Worm (Caenorhabditis elegans) whole organism, late embryonic: Measurements from ENCODE around the gene F23H12.3.

Experiments
- C08G9.2 ChIP-seq: sonication (generic microtip); optimal IDR thresholded peaks from 2 replicates; lab custom pipeline; 2016; ENCODE audit warnings: mild to moderate bottlenecking, missing genetic modification characterization, moderate library complexity, missing compliant biosample characterization
- K09A11.1 ChIP-seq: sonication (generic microtip); optimal IDR thresholded peaks from 2 replicates; lab custom pipeline; 2017; ENCODE audit warnings: antibody characterized with exemption, mild to moderate bottlenecking, missing genetic modification characterization, missing compliant biosample characterization; ENCODE audit not compliant: insufficient read depth
- ceh-18 ChIP-seq: sonication (generic microtip); optimal IDR thresholded peaks from 2 replicates; lab custom pipeline; 2016; ENCODE audit warnings: missing genetic modification characterization, missing compliant biosample characterization
- ceh-19 ChIP-seq: fragments of 200-800 bp; sonication (Bioruptor generic); optimal IDR thresholded peaks from 2 replicates; lab custom pipeline; 2018; ENCODE audit warnings: mild to moderate bottlenecking, missing genetic modification characterization, missing compliant biosample characterization
- ceh-2 ChIP-seq: sonication (generic microtip); optimal IDR thresholded peaks from 2 replicates; lab custom pipeline; 2016; ENCODE audit warnings: missing genotype, missing genetic modification characterization, missing compliant biosample characterization
- ceh-30 ChIP-seq: fragments of 150-350 bp; optimal IDR thresholded peaks from 2 replicates; lab custom pipeline; 2014; ENCODE audit warnings: missing biosample characterization, missing genetic modification characterization
- ceh-34 ChIP-seq: sonication (generic microtip); optimal IDR thresholded peaks from 2 replicates; lab custom pipeline; 2016; ENCODE audit warnings: mild to moderate bottlenecking, missing genetic modification characterization, missing compliant biosample characterization
- ceh-45 ChIP-seq: fragments of 200-800 bp; sonication (Bioruptor generic); IDR thresholded peaks from 2 replicates; pipeline ENCODE4 v1.3.6; 2022; ENCODE audit warnings: missing genetic modification reagents, missing genetic modification characterization, missing compliant biosample characterization
- ceh-6 ChIP-seq: fragments of 200-800 bp; sonication (Bioruptor generic); optimal IDR thresholded peaks from 2 replicates; lab custom pipeline; 2018; ENCODE audit warnings: mild to moderate bottlenecking, missing genetic modification characterization, missing compliant biosample characterization
- ceh-9 ChIP-seq: sonication (generic microtip); optimal IDR thresholded peaks from 2 replicates; lab custom pipeline; 2016; ENCODE audit warnings: mild to moderate bottlenecking, missing genetic modification characterization, inconsistent platforms, missing compliant biosample characterization
- che-1 ChIP-seq: sonication (generic microtip); optimal IDR thresholded peaks from 2 replicates; lab custom pipeline; 2016; ENCODE audit warnings: mild to moderate bottlenecking, missing genetic modification characterization, missing compliant biosample characterization
- elt-2 ChIP-seq: sonication (generic microtip); optimal IDR thresholded peaks from 2 replicates; lab custom pipeline; 2016; ENCODE audit warnings: missing genetic modification reagents, missing genetic modification characterization, missing compliant biosample characterization
- elt-4 ChIP-seq: sonication (generic microtip); optimal IDR thresholded peaks from 2 replicates; lab custom pipeline; 2016; ENCODE audit warnings: missing genetic modification characterization, missing compliant biosample characterization
- eyg-1 ChIP-seq: sonication (generic microtip); optimal IDR thresholded peaks from 2 replicates; lab custom pipeline; 2016; ENCODE audit warnings: missing genotype, missing genetic modification characterization, missing compliant biosample characterization
- fax-1 ChIP-seq: sonication (generic microtip); optimal IDR thresholded peaks from 2 replicates; lab custom pipeline; 2016; ENCODE audit warnings: missing genotype, missing genetic modification characterization, missing compliant biosample characterization
- hlh-13 ChIP-seq: fragments of 200-800 bp; sonication (Bioruptor generic); optimal IDR thresholded peaks from 2 replicates; lab custom pipeline; 2018; ENCODE audit warnings: mild to moderate bottlenecking, missing genetic modification characterization, missing compliant biosample characterization
- hlh-30 ChIP-seq: sonication (generic microtip); optimal IDR thresholded peaks from 2 replicates; lab custom pipeline; 2017; ENCODE audit warnings: antibody characterized with exemption, missing genetic modification characterization, missing compliant biosample characterization; ENCODE audit not compliant: insufficient read depth
- hlh-6 ChIP-seq: sonication (generic microtip); optimal IDR thresholded peaks from 2 replicates; lab custom pipeline; 2016; ENCODE audit warnings: missing genotype, missing genetic modification characterization, missing compliant biosample characterization
- hlh-8 ChIP-seq: sonication (generic microtip); optimal IDR thresholded peaks from 2 replicates; lab custom pipeline; 2016; ENCODE audit warnings: missing genotype, missing genetic modification characterization, missing compliant biosample characterization
- lim-6 ChIP-seq: sonication (generic microtip); optimal IDR thresholded peaks from 2 replicates; lab custom pipeline; 2016; ENCODE audit warnings: missing genetic modification characterization, missing compliant biosample characterization
- lin-11 ChIP-seq: fragments of 200-800 bp; sonication (Bioruptor generic); optimal IDR thresholded peaks from 2 replicates; lab custom pipeline; 2018; ENCODE audit warnings: mild to moderate bottlenecking, missing genetic modification characterization, missing compliant biosample characterization
- mec-3 ChIP-seq: sonication (generic microtip); optimal IDR thresholded peaks from 2 replicates; lab custom pipeline; 2016; ENCODE audit warnings: borderline replicate concordance, missing genetic modification characterization, missing compliant biosample characterization
- nhr-232 ChIP-seq: sonication (generic microtip); optimal IDR thresholded peaks from 2 replicates; lab custom pipeline; 2016; ENCODE audit warnings: missing genetic modification characterization, missing compliant biosample characterization
- npax-4 ChIP-seq: sonication (generic microtip); optimal IDR thresholded peaks from 2 replicates; lab custom pipeline; 2016; ENCODE audit warnings: missing genetic modification characterization, missing compliant biosample characterization
- pag-3 ChIP-seq: sonication (generic microtip); optimal IDR thresholded peaks from 2 replicates; lab custom pipeline; 2016; ENCODE audit warnings: missing compliant biosample characterization, missing genetic modification characterization, borderline replicate concordance
- pax-1 ChIP-seq: fragments of 150-350 bp; optimal IDR thresholded peaks from 2 replicates; lab custom pipeline; 2014; ENCODE audit warnings: missing biosample characterization, missing genetic modification characterization
- pha-2 ChIP-seq: sonication (generic microtip); optimal IDR thresholded peaks from 2 replicates; lab custom pipeline; 2017; ENCODE audit warnings: mild to moderate bottlenecking, missing genetic modification characterization, missing compliant biosample characterization
- pha-4 ChIP-seq: fragments of 150-350 bp; optimal IDR thresholded peaks from 2 replicates; lab custom pipeline; 2018; ENCODE audit warnings: missing biosample characterization, missing genetic modification reagents, missing genetic modification characterization
- pqm-1 ChIP-seq: sonication (generic microtip); optimal IDR thresholded peaks from 2 replicates; lab custom pipeline; 2016; ENCODE audit warnings: missing genetic modification characterization, missing compliant biosample characterization
- rnt-1 ChIP-seq: sonication (generic microtip); optimal IDR thresholded peaks from 2 replicates; lab custom pipeline; 2016; ENCODE audit warnings: missing genetic modification characterization, missing compliant biosample characterization
- sdc-2 ChIP-seq: sonication (generic microtip); optimal IDR thresholded peaks from 2 replicates; lab custom pipeline; 2016; ENCODE audit warnings: missing genotype, missing genetic modification characterization, missing compliant biosample characterization
- tbx-7 ChIP-seq: sonication (generic microtip); optimal IDR thresholded peaks from 2 replicates; lab custom pipeline; 2016; ENCODE audit warnings: missing genotype, missing genetic modification characterization, missing compliant biosample characterization
- unc-42 ChIP-seq: sonication (generic microtip); optimal IDR thresholded peaks from 2 replicates; lab custom pipeline; 2016; ENCODE audit warnings: missing genotype, missing genetic modification characterization, missing compliant biosample characterization
- unc-86 ChIP-seq: sonication (generic microtip); optimal IDR thresholded peaks from 2 replicates; lab custom pipeline; 2016; ENCODE audit warnings: missing genetic modification characterization, missing compliant biosample characterization
- zip-5 ChIP-seq: sonication (generic microtip); optimal IDR thresholded peaks from 2 replicates; lab custom pipeline; 2016; ENCODE audit warnings: missing genetic modification characterization, missing compliant biosample characterization

F23H12.3 gene

DNA sequence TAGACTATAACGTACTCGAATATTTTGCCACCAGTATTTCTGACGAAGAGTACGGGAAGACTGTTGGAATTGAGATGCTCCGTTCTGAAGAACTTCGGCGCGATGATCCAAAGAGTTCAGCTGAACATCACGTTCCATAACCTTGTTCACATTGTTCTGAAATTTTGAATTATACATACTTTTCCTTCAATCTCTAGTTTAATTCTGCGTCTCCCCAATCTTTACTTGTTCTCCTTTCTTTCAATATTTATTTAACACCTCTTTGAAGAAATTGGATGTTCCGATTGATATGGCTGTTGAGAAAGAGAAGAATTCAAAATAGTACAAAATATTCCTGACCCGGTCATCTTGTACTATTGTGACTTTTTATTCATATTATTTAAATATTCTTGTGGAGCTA lies at the start of gene F23H12.3:
F23H12.3 (plus strand) TSS at position 301 of the 400 bp plus-strand sequence.
- TF ChIP-seq ceh-34 (tag; lab: Kevin White, UChicago) (no peak), mec-3 (tag; lab: Kevin White, UChicago) (no peak), hlh-30 (tag; lab: Kevin White, UChicago) (no peak), pag-3 (no peak), hlh-8 (tag; lab: Kevin White, UChicago) (no peak), tbx-7 (tag; lab: Kevin White, UChicago) (no peak), eyg-1 (tag; lab: Kevin White, UChicago) (no peak)

DNA sequence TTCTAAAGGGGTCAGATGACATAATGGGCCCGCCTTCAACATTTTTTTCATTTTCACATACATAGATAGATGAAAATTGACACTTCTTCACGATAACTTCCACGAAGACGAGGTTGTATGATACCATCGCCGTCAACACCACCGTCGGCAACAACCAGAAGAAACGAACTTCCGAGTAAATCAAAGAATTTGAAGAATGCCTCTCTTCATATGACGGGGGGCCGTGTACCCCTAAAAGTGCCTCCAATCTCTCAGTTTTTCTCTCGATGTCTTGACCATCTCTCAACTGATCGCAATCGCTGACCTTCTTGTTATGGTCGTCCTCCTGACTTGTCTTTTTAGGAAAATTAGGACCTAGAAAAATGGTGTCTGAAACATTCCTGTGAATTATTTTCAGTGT lies 49.4 kb upstream of the F23H12.3 start:
- TF ChIP-seq npax-4 (tag; lab: Kevin White, UChicago): no peak
- no peak for TF ChIP-seq unc-42 (tag; lab: Kevin White, UChicago)
- no peak for TF ChIP-seq ceh-18 (tag; lab: Kevin White, UChicago)
- TF ChIP-seq pha-2 (tag; lab: Kevin White, UChicago): no peak
- no peak for TF ChIP-seq pqm-1
- no peak for TF ChIP-seq ceh-30 (tag; lab: Kevin White, UChicago)
- no peak for TF ChIP-seq ceh-45
- no peak for TF ChIP-seq K09A11.1 (tag; lab: Kevin White, UChicago)
- no peak for TF ChIP-seq hlh-6
- TF ChIP-seq lim-6 (tag; lab: Kevin White, UChicago): no peak
- TF ChIP-seq ceh-2 (tag; lab: Kevin White, UChicago): no peak
- no peak for TF ChIP-seq elt-2 (tag; lab: Kevin White, UChicago)
- no peak for TF ChIP-seq ceh-19 (GFP tag; lab: Kevin White, UChicago)
- no peak for TF ChIP-seq lin-11 (tag; lab: Kevin White, UChicago)
- TF ChIP-seq mec-3 (tag; lab: Kevin White, UChicago): no peak
- no peak for TF ChIP-seq elt-4 (tag; lab: Kevin White, UChicago)
- TF ChIP-seq fax-1 (tag; lab: Kevin White, UChicago): no peak
- TF ChIP-seq nhr-232 (tag; lab: Kevin White, UChicago): no peak

DNA sequence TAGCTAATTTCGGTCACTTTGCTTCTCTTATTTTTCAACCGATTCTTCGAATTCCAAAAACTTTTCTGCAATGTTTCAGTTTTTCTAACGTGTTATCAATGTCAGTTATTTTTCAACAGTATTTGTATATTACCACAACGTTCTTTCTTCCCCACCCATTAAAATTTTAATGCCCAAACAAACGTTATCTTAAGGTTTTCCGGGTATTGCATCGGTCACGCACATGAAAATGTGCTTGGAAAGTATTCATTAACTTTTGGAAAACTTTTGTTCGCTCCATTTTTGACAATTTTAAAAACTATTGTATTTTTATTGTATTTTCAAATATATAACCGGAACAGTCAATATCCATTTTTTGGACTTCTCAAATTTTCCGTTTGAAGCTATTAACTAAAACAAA lies 48.8 kb upstream of the F23H12.3 start:
- TF ChIP-seq K09A11.1 (tag; lab: Kevin White, UChicago) (no peak), pha-4 (tag; lab: Kevin White, UChicago) (no peak), ceh-6 (GFP tag; lab: Kevin White, UChicago) (no peak), hlh-13 (GFP tag; lab: Kevin White, UChicago) (no peak), nhr-232 (tag; lab: Kevin White, UChicago) (no peak), sdc-2 (tag; lab: Kevin White, UChicago) (no peak)

DNA sequence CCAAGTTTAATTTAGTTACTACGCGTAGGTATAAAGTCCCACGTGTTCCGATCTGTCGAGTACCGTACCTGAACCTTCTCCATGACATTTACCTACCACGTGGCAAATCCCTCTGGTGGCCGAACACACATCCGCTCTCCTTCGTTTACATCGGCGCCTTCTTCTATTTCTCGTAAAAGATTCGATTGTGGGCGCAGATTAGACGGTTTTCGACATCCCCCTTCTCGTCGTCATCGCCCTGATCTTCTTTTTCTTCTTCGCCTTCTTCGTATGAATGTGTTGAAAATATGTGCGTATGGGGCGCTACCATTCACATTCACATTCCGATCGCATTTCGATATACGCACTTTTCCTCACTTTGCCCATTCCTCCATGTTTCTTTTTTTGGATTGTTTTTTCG lies 48.2 kb upstream of the F23H12.3 start:
- peak; percentile 14 for TF ChIP-seq rnt-1 (tag; lab: Kevin White, UChicago)
- TF ChIP-seq che-1 (tag; lab: Kevin White, UChicago): no peak

DNA sequence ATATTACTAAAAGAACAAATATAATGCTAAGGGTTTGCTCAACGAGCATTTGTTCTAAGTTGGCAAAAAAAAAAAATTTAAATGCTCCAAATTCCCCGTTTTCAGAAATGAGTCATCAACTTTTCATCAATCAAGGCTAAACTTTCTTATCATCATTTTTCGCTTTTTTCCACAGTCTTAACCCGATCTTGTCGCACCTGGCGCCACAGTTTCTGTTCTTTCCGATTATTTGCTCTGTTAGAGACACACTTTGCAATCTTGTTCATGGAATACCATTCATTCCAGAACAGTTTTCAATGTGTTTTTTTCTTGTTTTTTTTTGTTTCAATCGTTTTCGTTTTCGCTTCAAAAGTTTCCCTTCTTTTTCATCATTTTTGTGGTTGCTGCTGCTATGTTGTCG lies 46.8 kb upstream of the F23H12.3 start:
- TF ChIP-seq unc-86 (tag; lab: Kevin White, UChicago): no peak
- no peak for TF ChIP-seq ceh-45
- no peak for TF ChIP-seq zip-5 (tag; lab: Kevin White, UChicago)
- TF ChIP-seq C08G9.2: no peak
- TF ChIP-seq elt-4 (tag; lab: Kevin White, UChicago): no peak
- TF ChIP-seq pag-3: no peak
- TF ChIP-seq ceh-6 (GFP tag; lab: Kevin White, UChicago): no peak
- TF ChIP-seq ceh-9 (tag; lab: Kevin White, UChicago): no peak
- no peak for TF ChIP-seq ceh-34 (tag; lab: Kevin White, UChicago)
- no peak for TF ChIP-seq mec-3 (tag; lab: Kevin White, UChicago)
- no peak for TF ChIP-seq pax-1 (tag; lab: Kevin White, UChicago)
- TF ChIP-seq, all 69 proteins: peak for 0
